Fruit fly (Drosophila melanogaster): ENCODE results near the gene CG9853.

The CG9853 gene

dm6 chr3R:4419482-4419881 is 17.7 kb upstream of the CG9853 start, which contains the start of gene CG32944:
Gene CG32944 (minus strand): TSS chr3R:4419578.
- peak; percentile 45 for TF ChIP-seq CG13894 (tag; optimal IDR thresholded peaks at IDR 0.05)
- peak; percentile 93 for TF ChIP-seq ewg (GFP tag; optimal IDR thresholded peaks at IDR 0.05)
- no peak for TF ChIP-seq unpg (GFP tag; optimal IDR thresholded peaks at IDR 0.05)
- TF ChIP-seq chinmo (GFP tag; IDR thresholded peaks at IDR 0.05; ENCODE audit: partially characterized antibody), result 0 out of 4 replicates have a peak, but pooled peaks have one; percentile 22
- peak; percentile 29 for TF ChIP-seq scrt (GFP tag; optimal IDR thresholded peaks at IDR 0.05)
- no peak for TF ChIP-seq MTF-1 (GFP tag; optimal IDR thresholded peaks at IDR 0.05; ENCODE audit: borderline replicate concordance)
- TF ChIP-seq knrl (GFP tag; IDR thresholded peaks at IDR 0.05; ENCODE audit: partially characterized antibody), result 0 out of 3 replicates have a peak, but pooled peaks have one; percentile 16
- TF ChIP-seq CG13287 (GFP tag; IDR thresholded peaks at IDR 0.05; ENCODE audit: partially characterized antibody), result no peak
- TF ChIP-seq cg (GFP tag; optimal IDR thresholded peaks at IDR 0.05), result peak; percentile 27
- TF ChIP-seq CG12942 (GFP tag; optimal IDR thresholded peaks at IDR 0.05), result no peak
- no peak for TF ChIP-seq ham (GFP tag; IDR thresholded peaks at IDR 0.05)
- peak; percentile 27 for TF ChIP-seq Deaf1 (tag; optimal IDR thresholded peaks at IDR 0.05)
- TF ChIP-seq Med (GFP tag), result peak; percentile 69
- peak; percentile 13 for TF ChIP-seq CG5180 (GFP tag; optimal IDR thresholded peaks at IDR 0.05)
- 0 out of 2 replicates have a peak, but pooled peaks have one; percentile 9 for TF ChIP-seq CG5953 (GFP tag; IDR thresholded peaks at IDR 0.05)
- peak; percentile 10 for TF ChIP-seq Hand (GFP tag; optimal IDR thresholded peaks at IDR 0.05)
- TF ChIP-seq Trl (optimal IDR thresholded peaks at IDR 0.05), result peak; percentile 26 to 38
- TF ChIP-seq Trl (GFP tag; optimal IDR thresholded peaks at IDR 0.05), result no peak
- no peak for TF ChIP-seq CG3281 (GFP tag; optimal IDR thresholded peaks at IDR 0.05)

DNA sequence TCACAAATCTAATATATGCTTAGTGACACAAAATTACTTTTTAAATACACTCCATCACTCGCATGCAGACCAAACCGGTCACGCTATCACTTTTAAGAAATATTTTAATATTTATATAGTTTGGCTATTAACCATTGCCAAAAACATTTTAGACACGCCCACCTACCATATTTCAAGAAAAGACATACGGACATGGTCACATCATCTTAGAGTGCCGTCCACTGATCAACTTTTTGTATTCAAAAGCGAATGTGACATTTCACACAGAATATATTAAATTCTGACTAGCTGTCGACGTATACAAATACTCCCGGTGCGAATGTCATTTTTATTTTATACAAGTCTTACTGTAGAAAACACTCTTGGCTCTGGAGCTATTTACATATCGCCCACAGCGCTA is 14.3 kb upstream of the CG9853 start, which contains the start of gene CG31528:
Gene CG31528, plus strand, starts transcription at position 301 of the 400 bp plus-strand sequence.
- TF ChIP-seq jing (GFP tag; optimal IDR thresholded peaks at IDR 0.05) (no peak), CG11085 (GFP tag; IDR thresholded peaks at IDR 0.05) (no peak), CG10209 (GFP tag; optimal IDR thresholded peaks at IDR 0.05) (no peak), GATAe (GFP tag; conservative IDR thresholded peaks at IDR 0.05) (no peak), B-H2 (GFP tag; optimal IDR thresholded peaks at IDR 0.05) (no peak), YL-1 (GFP tag; optimal IDR thresholded peaks at IDR 0.05) (no peak), CG15479 (GFP tag; optimal IDR thresholded peaks at IDR 0.05) (no peak), caup (GFP tag; optimal IDR thresholded peaks at IDR 0.05; ENCODE audit: severe bottlenecking) (no peak), CG8765 (GFP tag; IDR thresholded peaks at IDR 0.05) (no peak)

- no peak for TF ChIP-seq CG9215 (GFP tag; IDR thresholded peaks at IDR 0.05)
- TF ChIP-seq CG3065 (GFP tag; optimal IDR thresholded peaks at IDR 0.05), result no peak
- no peak for TF ChIP-seq ken (GFP tag; IDR thresholded peaks at IDR 0.05)
- no peak for TF ChIP-seq gce (GFP tag; IDR thresholded peaks at IDR 0.05)
- no peak for TF ChIP-seq cwo (GFP tag; optimal IDR thresholded peaks at IDR 0.05)
- no peak for TF ChIP-seq CG10543 (GFP tag; optimal IDR thresholded peaks at IDR 0.05)
- no peak for TF ChIP-seq CG10654 (GFP tag; optimal IDR thresholded peaks at IDR 0.05)
- no peak for TF ChIP-seq BEAF-32 (GFP tag; optimal IDR thresholded peaks at IDR 0.05)
- no peak for TF ChIP-seq oc (tag; optimal IDR thresholded peaks at IDR 0.05)
- TF ChIP-seq Nf-YB (GFP tag; optimal IDR thresholded peaks at IDR 0.05), result no peak
- TF ChIP-seq CG7372 (GFP tag; IDR thresholded peaks at IDR 0.05), result no peak
- no peak for TF ChIP-seq CG6175 (GFP tag; IDR thresholded peaks at IDR 0.05)
- TF ChIP-seq CG14860 (GFP tag; IDR thresholded peaks at IDR 0.05; ENCODE audit: partially characterized antibody), result no peak
- no peak for TF ChIP-seq dan (GFP tag; IDR thresholded peaks at IDR 0.05)
- no peak for TF ChIP-seq CG5245 (GFP tag; optimal IDR thresholded peaks at IDR 0.05)
- TF ChIP-seq Stat92E (GFP tag; optimal IDR thresholded peaks at IDR 0.05), result no peak
These were observed 5.5 kb upstream of the CG9853 start for dm6 chr3R:4407325-4407724.

Measured in whole organism, embryonic.